Worm (Caenorhabditis elegans): ENCODE measurements around the gene nspb-7.

DNA sequence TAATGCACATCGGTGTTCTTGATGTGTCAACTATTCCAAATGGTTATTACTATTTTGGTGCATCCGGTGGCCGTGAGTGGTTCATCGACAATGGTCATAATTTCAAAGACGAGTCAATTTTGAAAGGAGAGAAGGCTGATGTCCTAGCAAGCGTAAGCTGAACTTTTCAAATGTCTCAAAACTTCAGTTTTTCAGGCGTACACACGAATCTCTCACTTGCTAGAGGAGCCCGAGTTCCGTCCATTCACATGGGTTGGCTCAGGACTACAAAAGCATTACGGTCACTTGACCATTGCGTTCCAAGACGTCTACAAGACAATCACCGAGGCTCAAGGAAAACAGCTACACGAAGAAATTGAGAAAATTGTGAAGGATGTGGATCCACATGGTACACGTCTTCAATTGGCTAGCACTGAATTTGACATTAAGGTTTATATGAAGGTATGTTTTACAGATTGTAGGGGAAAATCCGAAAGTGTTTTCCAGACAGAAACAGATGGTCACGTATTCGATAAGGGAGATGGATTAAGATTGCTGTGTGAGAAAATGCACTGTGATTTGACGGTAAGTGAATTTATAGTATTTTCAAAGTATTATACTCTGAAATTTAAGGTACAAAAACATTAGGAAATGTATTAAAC lies 31.3 kb downstream of the nspb-7 start:
- TF ChIP-seq F44E2.7 (GFP tag; IDR thresholded peaks at IDR 0.05) = no peak
- TF ChIP-seq gei-8 (GFP tag; optimal IDR thresholded peaks at IDR 0.05) = no peak
- TF ChIP-seq nhr-10 (tag; optimal IDR thresholded peaks at IDR 0.05) = no peak
- TF ChIP-seq R02D3.7 (tag; optimal IDR thresholded peaks at IDR 0.05) = no peak
- no peak for TF ChIP-seq snpc-4 (tag; optimal IDR thresholded peaks at IDR 0.05)
- TF ChIP-seq lsy-2 (tag; optimal IDR thresholded peaks at IDR 0.05) = no peak
- TF ChIP-seq Y48G9A.11 (GFP tag; IDR thresholded peaks at IDR 0.05) = no peak
- no peak for TF ChIP-seq attf-4 (tag; optimal IDR thresholded peaks at IDR 0.05)
- no peak for TF ChIP-seq nhr-76 (tag; optimal IDR thresholded peaks at IDR 0.05)
- TF ChIP-seq ztf-11 (tag; optimal IDR thresholded peaks at IDR 0.05) = no peak
- no peak for TF ChIP-seq ZK546.5 (tag; optimal IDR thresholded peaks at IDR 0.05)
- TF ChIP-seq daf-8 (GFP tag; IDR thresholded peaks at IDR 0.05) = no peak
- TF ChIP-seq ama-1 (optimal IDR thresholded peaks at IDR 0.05) = peak; percentile 66
- TF ChIP-seq spr-3 (GFP tag; optimal IDR thresholded peaks at IDR 0.05) = no peak
